Worm (Caenorhabditis elegans): ENCODE data around the gene ZK84.2.

- TF ChIP-seq lin-15B (tag; optimal IDR thresholded peaks at IDR 0.05) (no peak), ztf-4 (tag; optimal IDR thresholded peaks at IDR 0.05) (no peak)
Measured at ce11 chrII:6022596-6022995, 8.4 kb downstream of the ZK84.2 start.
